Worm (Caenorhabditis elegans): ENCODE data around the gene F28A12.3.

Gene F28A12.3

DNA sequence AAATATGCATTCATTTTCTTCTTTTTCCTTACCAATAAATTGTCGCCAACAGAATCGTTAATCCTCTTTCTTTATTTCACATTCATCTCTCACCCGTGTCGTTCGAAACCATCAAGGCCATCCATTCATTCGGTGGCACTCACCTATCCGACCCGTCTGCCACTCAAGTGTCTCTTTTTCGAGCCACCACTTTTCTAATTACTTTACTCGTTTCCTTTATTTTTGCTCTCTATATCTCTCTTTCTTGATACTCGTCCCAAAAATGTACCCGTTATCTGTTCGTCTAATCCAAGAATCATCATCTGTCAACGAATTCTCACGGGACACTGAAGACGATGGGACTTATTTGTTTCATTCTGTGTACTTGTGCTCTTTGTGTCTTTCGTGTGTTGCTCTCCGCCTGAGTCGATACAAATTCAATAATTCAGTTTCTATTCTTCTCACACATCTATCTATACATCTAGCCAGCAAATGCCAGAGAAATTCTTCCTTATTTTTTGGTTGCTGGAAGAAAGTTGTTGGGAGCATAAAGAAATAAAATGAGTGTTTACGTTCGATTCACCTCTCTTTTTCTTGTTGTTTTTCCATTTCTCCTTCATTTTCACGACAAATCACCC is 48.4 kb downstream of the F28A12.3 start:
- TF ChIP-seq fkh-10 (GFP tag; optimal IDR thresholded peaks at IDR 0.05) (peak; percentile 57), F37D6.2 (tag; optimal IDR thresholded peaks at IDR 0.05) (no peak)
